Worm (Caenorhabditis elegans): ENCODE measurements around the gene aqp-11.

The aqp-11 gene

ce11 chrIII:13716831-13717230 is 43.8 kb downstream of the aqp-11 start:
- TF ChIP-seq ztf-22 (GFP tag; optimal IDR thresholded peaks at IDR 0.05) (no peak), nhr-179 (tag; optimal IDR thresholded peaks at IDR 0.05) (no peak), sptf-2 (GFP tag; optimal IDR thresholded peaks at IDR 0.05) (no peak), ztf-28 (GFP tag; IDR thresholded peaks at IDR 0.05) (no peak), akir-1 (GFP tag; optimal IDR thresholded peaks at IDR 0.05) (no peak), let-526 (GFP tag; IDR thresholded peaks at IDR 0.05) (no peak), tbx-9 (tag; optimal IDR thresholded peaks at IDR 0.05; ENCODE audit: borderline replicate concordance) (no peak), snpc-3.4 (tag; optimal IDR thresholded peaks at IDR 0.05) (no peak), lin-40 (tag; optimal IDR thresholded peaks at IDR 0.05) (no peak), tbp1 (GFP tag; optimal IDR thresholded peaks at IDR 0.05) (no peak), ztf-26 (tag; optimal IDR thresholded peaks at IDR 0.05) (no peak), hlh-26 (GFP tag; conservative IDR thresholded peaks at IDR 0.05) (no peak), C17E4.6 (GFP tag; IDR thresholded peaks at IDR 0.05) (no peak), ceh-100 (GFP tag; IDR thresholded peaks at IDR 0.05) (no peak), F23B12.7 (tag; optimal IDR thresholded peaks at IDR 0.05; ENCODE audit: insufficient read depth) (no peak)

DNA sequence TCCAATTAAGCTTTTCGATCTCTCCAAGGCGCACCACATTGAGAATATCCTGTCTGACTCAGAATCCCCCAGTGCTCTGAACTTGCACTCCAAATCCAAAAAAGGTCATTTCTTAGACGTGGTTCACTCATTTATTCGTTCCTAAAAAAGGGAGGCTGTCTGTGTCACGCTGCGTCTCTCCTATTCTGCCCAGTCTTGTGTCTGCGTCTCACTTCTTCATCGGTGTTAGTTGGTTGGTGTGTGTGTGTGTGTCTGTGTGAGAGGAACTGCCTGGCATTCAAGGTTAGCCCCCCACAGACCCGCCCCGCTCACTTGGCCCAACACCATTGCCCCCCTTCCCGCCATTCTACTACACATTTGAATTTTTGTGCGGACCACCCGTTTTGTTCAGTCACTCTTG is 44.4 kb downstream of the aqp-11 start:
- no peak for TF ChIP-seq egl-18 (GFP tag; IDR thresholded peaks at IDR 0.05)
- TF ChIP-seq snpc-1.1 (tag; optimal IDR thresholded peaks at IDR 0.05; ENCODE audit: insufficient read depth), result no peak
- TF ChIP-seq ceh-27 (GFP tag; optimal IDR thresholded peaks at IDR 0.05), result peak; percentile 41
- TF ChIP-seq attf-5 (GFP tag; optimal IDR thresholded peaks at IDR 0.05), result peak; percentile 10
- TF ChIP-seq F33H1.4 (GFP tag; IDR thresholded peaks at IDR 0.05), result no peak
- TF ChIP-seq Y95B8A.8 (GFP tag; IDR thresholded peaks at IDR 0.05), result no peak
- TF ChIP-seq snpc-4 (GFP tag; optimal IDR thresholded peaks at IDR 0.05), result no peak
- TF ChIP-seq snpc-4 (tag; optimal IDR thresholded peaks at IDR 0.05), result no peak
- TF ChIP-seq nhr-179 (tag; optimal IDR thresholded peaks at IDR 0.05), result no peak
- no peak for TF ChIP-seq bed-2 (GFP tag; IDR thresholded peaks at IDR 0.05)
- no peak for TF ChIP-seq pha-4 (tag; optimal IDR thresholded peaks at IDR 0.05)
- TF ChIP-seq pbrm-1 (GFP tag; IDR thresholded peaks at IDR 0.05), result 0 out of 2 replicates have a peak, but pooled peaks have one; percentile 35
- TF ChIP-seq mes-4 (tag; optimal IDR thresholded peaks at IDR 0.05), result no peak
- no peak for TF ChIP-seq egrh-3 (GFP tag; IDR thresholded peaks at IDR 0.05)
- no peak for TF ChIP-seq lir-1 (GFP tag; conservative IDR thresholded peaks at IDR 0.05)
- 0 out of 2 replicates have a peak, but pooled peaks have one; percentile 24 for TF ChIP-seq K11D2.4 (GFP tag; IDR thresholded peaks at IDR 0.05)
- peak; percentile 19 for TF ChIP-seq chd-7 (tag; optimal IDR thresholded peaks at IDR 0.05)
- no peak for TF ChIP-seq D2030.7 (GFP tag; IDR thresholded peaks at IDR 0.05)
- no peak for TF ChIP-seq F39B2.1 (GFP tag; IDR thresholded peaks at IDR 0.05)
- TF ChIP-seq madf-3 (GFP tag; IDR thresholded peaks at IDR 0.05), result no peak
- TF ChIP-seq sdz-38 (tag; optimal IDR thresholded peaks at IDR 0.05), result no peak
- no peak for TF ChIP-seq hrde-1 (tag; optimal IDR thresholded peaks at IDR 0.05; ENCODE audit: borderline replicate concordance)
- no peak for TF ChIP-seq F49E8.2 (tag; optimal IDR thresholded peaks at IDR 0.05; ENCODE audit: insufficient read depth)
- no peak for TF ChIP-seq let-607 (tag; optimal IDR thresholded peaks at IDR 0.05)
- TF ChIP-seq ceh-79 (tag; optimal IDR thresholded peaks at IDR 0.05), result no peak
- TF ChIP-seq rcor-1 (GFP tag; IDR thresholded peaks at IDR 0.05), result 0 out of 2 replicates have a peak, but pooled peaks have one; percentile 39
- no peak for TF ChIP-seq tbp1 (GFP tag; optimal IDR thresholded peaks at IDR 0.05)
- TF ChIP-seq nfya-2 (GFP tag; IDR thresholded peaks at IDR 0.05), result no peak
- no peak for TF ChIP-seq Y79H2A.3 (GFP tag; conservative IDR thresholded peaks at IDR 0.05)
- 0 out of 2 replicates have a peak, but pooled peaks have one; percentile 15 for TF ChIP-seq lin-26 (GFP tag; IDR thresholded peaks at IDR 0.05)
- TF ChIP-seq zim-3 (tag; optimal IDR thresholded peaks at IDR 0.05), result no peak
- no peak for TF ChIP-seq athp-1 (tag; optimal IDR thresholded peaks at IDR 0.05)
- TF ChIP-seq cebp-1 (GFP tag; IDR thresholded peaks at IDR 0.05), result no peak
- TF ChIP-seq cebp-1 (tag; optimal IDR thresholded peaks at IDR 0.05), result peak; percentile 42
- no peak for TF ChIP-seq ceh-40 (GFP tag; IDR thresholded peaks at IDR 0.05)
